Fruit fly (Drosophila melanogaster): Measurements from ENCODE around the gene CG14086.

CG14086 gene

DNA sequence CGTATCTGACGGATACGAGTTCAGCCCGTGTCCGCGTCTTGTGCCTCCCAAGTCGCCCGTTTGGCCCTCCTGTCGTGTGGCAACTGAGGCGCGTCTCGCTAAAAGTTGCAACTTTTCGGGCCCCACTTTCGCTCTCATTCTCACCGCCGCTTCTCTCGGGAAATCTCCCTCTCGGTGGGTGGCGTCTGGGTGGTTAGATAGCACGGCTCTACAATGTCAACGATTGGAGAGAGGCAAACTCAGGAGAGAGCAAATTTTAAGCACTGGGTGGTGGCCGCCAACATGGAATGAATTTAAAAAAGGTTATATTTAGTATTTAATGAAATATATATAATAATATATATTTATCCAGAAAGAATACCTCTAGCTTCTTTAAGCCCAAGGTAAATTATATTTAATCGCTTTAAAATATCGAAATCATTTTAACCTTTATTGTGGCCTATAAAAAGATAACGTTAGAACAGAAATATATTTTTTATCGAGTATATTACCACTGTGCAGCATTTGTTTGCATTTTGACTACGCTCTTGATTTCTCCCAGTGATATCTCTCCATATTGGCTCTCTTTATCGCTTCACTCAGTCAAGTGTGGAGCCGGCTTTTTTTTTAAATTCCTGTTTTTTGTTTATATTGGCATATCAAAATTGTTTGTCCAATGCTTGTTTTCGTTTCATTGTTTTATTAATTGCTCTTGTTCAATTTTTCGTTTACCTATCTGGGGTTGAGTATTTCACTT lies 17.0 kb downstream of the CG14086 start, which contains the start of gene Gbs-76A (continued):
- no peak for TF ChIP-seq Bdp1 (GFP tag; optimal IDR thresholded peaks at IDR 0.05)
- peak; percentile 79 for TF ChIP-seq CG9437 (GFP tag; optimal IDR thresholded peaks at IDR 0.05)
- no peak for TF ChIP-seq CHES-1-like (GFP tag; optimal IDR thresholded peaks at IDR 0.05)
- peak; percentile 79 for TF ChIP-seq Abd-B (GFP tag; optimal IDR thresholded peaks at IDR 0.05)
- no peak for TF ChIP-seq CG4360 (GFP tag; IDR thresholded peaks at IDR 0.05)
- TF ChIP-seq Opbp (GFP tag; IDR thresholded peaks at IDR 0.05; ENCODE audit: partially characterized antibody) = no peak
- 0 out of 3 replicates have a peak, but pooled peaks have one; percentile 25 for TF ChIP-seq hb (GFP tag; IDR thresholded peaks at IDR 0.05; ENCODE audit: partially characterized antibody)
- peak; percentile 47 for TF ChIP-seq CG18011 (GFP tag; optimal IDR thresholded peaks at IDR 0.05)
- TF ChIP-seq nmo (GFP tag; optimal IDR thresholded peaks at IDR 0.05) = peak; percentile 88
- peak; percentile 85 for TF ChIP-seq Xrp1 (GFP tag; IDR thresholded peaks at IDR 0.05)
- TF ChIP-seq Gsc (GFP tag; IDR thresholded peaks at IDR 0.05) = no peak
- peak; percentile 7 for TF ChIP-seq lilli (GFP tag; optimal IDR thresholded peaks at IDR 0.05)
- TF ChIP-seq sd (tag; optimal IDR thresholded peaks at IDR 0.05) = peak; percentile 69
- peak; percentile 88 for TF ChIP-seq CG18262 (tag; optimal IDR thresholded peaks at IDR 0.05)
- TF ChIP-seq otp (GFP tag; IDR thresholded peaks at IDR 0.05) = 0 out of 3 replicates have a peak, but pooled peaks have one; percentile 47
- TF ChIP-seq repo (GFP tag; optimal IDR thresholded peaks at IDR 0.05) = no peak
- no peak for TF ChIP-seq BEAF-32 (GFP tag; optimal IDR thresholded peaks at IDR 0.05)
- TF ChIP-seq danr (GFP tag; IDR thresholded peaks at IDR 0.05) = 0 out of 2 replicates have a peak, but pooled peaks have one; percentile 5
- TF ChIP-seq Dll (GFP tag; IDR thresholded peaks at IDR 0.05; ENCODE audit: partially characterized antibody) = peak; percentile 53; the same call in 1 of the 4 replicates
- TF ChIP-seq Ptx1 (GFP tag; IDR thresholded peaks at IDR 0.05) = peak; percentile 84
- no peak for TF ChIP-seq Hmx (GFP tag; optimal IDR thresholded peaks at IDR 0.05)
- peak; percentile 11 for TF ChIP-seq TFAM (GFP tag; optimal IDR thresholded peaks at IDR 0.05)
- TF ChIP-seq dimm (GFP tag; IDR thresholded peaks at IDR 0.05) = no peak
- peak; percentile 42; the same call in 1 of the 2 replicates for TF ChIP-seq CG4730 (GFP tag; IDR thresholded peaks at IDR 0.05)
- TF ChIP-seq CG12155 (GFP tag; optimal IDR thresholded peaks at IDR 0.05) = no peak
- TF ChIP-seq zfh1 (GFP tag; IDR thresholded peaks at IDR 0.05) = peak; percentile 56; the same call in 1 of the 3 replicates
- no peak for TF ChIP-seq Lim3 (GFP tag; IDR thresholded peaks at IDR 0.05)
- TF ChIP-seq CG32767 (GFP tag; IDR thresholded peaks at IDR 0.05) = peak; percentile 75
- TF ChIP-seq grn (GFP tag; optimal IDR thresholded peaks at IDR 0.05) = no peak
- no peak for TF ChIP-seq zfh2 (GFP tag; optimal IDR thresholded peaks at IDR 0.05)
- peak; percentile 69; the same call in 2 of the 3 replicates for TF ChIP-seq Dbx (GFP tag; IDR thresholded peaks at IDR 0.05)
- peak; percentile 88 for TF ChIP-seq CG17361 (GFP tag; IDR thresholded peaks at IDR 0.05)
- TF ChIP-seq fru (optimal IDR thresholded peaks at IDR 0.05) = no peak
- TF ChIP-seq CG14860 (GFP tag; IDR thresholded peaks at IDR 0.05; ENCODE audit: partially characterized antibody) = peak; percentile 49; the same call in 1 of the 3 replicates
- TF ChIP-seq CG8924 (tag; optimal IDR thresholded peaks at IDR 0.05) = peak; percentile 88
- TF ChIP-seq CG1233 (GFP tag; optimal IDR thresholded peaks at IDR 0.05) = peak; percentile 80
- TF ChIP-seq sob (GFP tag; IDR thresholded peaks at IDR 0.05) = peak; percentile 76
- TF ChIP-seq da (GFP tag; optimal IDR thresholded peaks at IDR 0.05) = no peak
- TF ChIP-seq Atf-2 (GFP tag; optimal IDR thresholded peaks at IDR 0.05) = no peak
- no peak for TF ChIP-seq unc-4 (GFP tag; IDR thresholded peaks at IDR 0.05; ENCODE audit: partially characterized antibody)
- TF ChIP-seq slbo (GFP tag; IDR thresholded peaks at IDR 0.05) = peak; percentile 80; the same call in 1 of the 2 replicates
- no peak for TF ChIP-seq hkb (optimal IDR thresholded peaks at IDR 0.05)
- TF ChIP-seq hkb (GFP tag; IDR thresholded peaks at IDR 0.05) = peak; percentile 76
- no peak for TF ChIP-seq en (GFP tag; optimal IDR thresholded peaks at IDR 0.05)
- TF ChIP-seq tin (GFP tag; optimal IDR thresholded peaks at IDR 0.05) = peak; percentile 42
- peak; percentile 77; the same call in 2 of the 3 replicates for TF ChIP-seq CG11695 (GFP tag; IDR thresholded peaks at IDR 0.05)
- peak; percentile 85 for TF ChIP-seq CG3281 (GFP tag; optimal IDR thresholded peaks at IDR 0.05)
- peak; percentile 54 for TF ChIP-seq CG2202 (tag; optimal IDR thresholded peaks at IDR 0.05)
- TF ChIP-seq GATAe (GFP tag; conservative IDR thresholded peaks at IDR 0.05) = peak; percentile 67
- TF ChIP-seq Sox102F (GFP tag; optimal IDR thresholded peaks at IDR 0.05) = peak; percentile 86

Measured in whole organism, embryonic.